Worm (Caenorhabditis elegans) whole organism, mixed stage, embryonic: ENCODE measurements around the gene ZK1320.7.

Experiments used
- hlh-1 ChIP-seq: fragments of 150-350 bp; optimal IDR thresholded peaks from 2 replicates; lab custom pipeline; 2014; ENCODE audit warnings: missing biosample characterization, missing genetic modification reagents, missing genetic modification characterization
- nhr-12 ChIP-seq: fragments of 150-350 bp; optimal IDR thresholded peaks from 2 replicates; lab custom pipeline; 2014; ENCODE audit warnings: missing biosample characterization, missing genetic modification characterization
- nhr-237 ChIP-seq: fragments of 150-350 bp; optimal IDR thresholded peaks from 2 replicates; lab custom pipeline; 2014; ENCODE audit warnings: missing biosample characterization, missing genetic modification characterization
- nhr-76 ChIP-seq: sonication (generic microtip); optimal IDR thresholded peaks from 2 replicates; lab custom pipeline; 2017; ENCODE audit warnings: missing biosample characterization, missing genetic modification characterization
- tbx-8 ChIP-seq: fragments of 200-800 bp; sonication (Bioruptor generic); optimal IDR thresholded peaks from 2 replicates; lab custom pipeline; 2018; ENCODE audit warnings: mild to moderate bottlenecking, missing genetic modification characterization, moderate library complexity, missing compliant biosample characterization

ce11 chrII:9679842-9680241 lies 8.4 kb downstream of the ZK1320.7 start:
- TF ChIP-seq nhr-76 (tag; lab: Kevin White, UChicago) (no peak), nhr-12 (no peak), nhr-237 (tag; lab: Kevin White, UChicago) (no peak), tbx-8 (no peak), hlh-1 (tag; lab: Kevin White, UChicago) (no peak)
